Worm (Caenorhabditis elegans) whole organism, L3 larva: ENCODE data around the gene Y32H12A.8.

ENCODE experiments used
- ceh-28 ChIP-seq: fragments of 150-350 bp; optimal IDR thresholded peaks from 2 replicates; lab custom pipeline; 2014; ENCODE audit warnings: missing biosample characterization, missing genetic modification reagents, missing genetic modification characterization
- ceh-9 ChIP-seq: sonication (generic microtip); optimal IDR thresholded peaks from 2 replicates; lab custom pipeline; 2018; ENCODE audit warnings: missing biosample characterization, missing genetic modification characterization
- egl-27 ChIP-seq: sonication (generic microtip); optimal IDR thresholded peaks from 4 replicates; lab custom pipeline; 2017; ENCODE audit warnings: missing biosample characterization, missing genetic modification reagents, missing genetic modification characterization
- lin-15B ChIP-seq: fragments of 150-350 bp; optimal IDR thresholded peaks from 2 replicates; lab custom pipeline; 2014; ENCODE audit warnings: missing biosample characterization, missing genetic modification characterization
- mml-1 ChIP-seq: fragments of 150-350 bp; sonication (generic microtip); optimal IDR thresholded peaks from 3 replicates; lab custom pipeline; 2014; ENCODE audit warnings: missing biosample characterization, missing genetic modification characterization
- pha-4 ChIP-seq: fragments of 150-350 bp; optimal IDR thresholded peaks from 2 replicates; lab custom pipeline; 2014; ENCODE audit warnings: missing biosample characterization, missing genetic modification reagents, missing genetic modification characterization
- ztf-4 ChIP-seq: fragments of 150-350 bp; optimal IDR thresholded peaks from 2 replicates; lab custom pipeline; 2014; ENCODE audit warnings: missing biosample characterization, missing genetic modification characterization

DNA sequence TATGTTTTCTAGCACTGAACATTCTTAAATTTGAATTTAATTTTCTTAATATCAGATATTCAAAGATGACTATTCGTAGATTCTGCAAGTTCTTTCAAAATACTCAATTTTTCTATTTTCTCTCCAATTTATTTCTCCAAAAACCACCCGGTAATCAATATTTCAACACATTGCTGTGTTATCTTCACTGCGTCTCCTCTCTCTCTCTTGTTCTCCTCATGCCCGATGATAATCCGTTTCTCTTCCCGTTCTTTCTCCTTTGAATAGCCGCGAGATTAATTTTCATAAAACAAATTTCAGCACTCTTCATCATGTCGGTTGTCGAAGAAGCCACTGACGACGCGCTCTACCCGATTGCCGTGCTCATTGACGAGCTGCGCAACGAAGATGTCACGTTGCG is 44.6 kb upstream of the Y32H12A.8 start, which contains the start of gene paa-1:
- TF ChIP-seq ceh-9 (tag; lab: Kevin White, UChicago) (no peak), mml-1 (no peak), egl-27 (tag; lab: Kevin White, UChicago) (no peak), pha-4 (no peak), ztf-4 (tag; lab: Kevin White, UChicago) (no peak), ceh-28 (tag; lab: Kevin White, UChicago) (no peak), lin-15B (tag; lab: Kevin White, UChicago) (no peak)
